Worm (Caenorhabditis elegans): ENCODE data around the gene acl-4.

acl-4 gene

DNA sequence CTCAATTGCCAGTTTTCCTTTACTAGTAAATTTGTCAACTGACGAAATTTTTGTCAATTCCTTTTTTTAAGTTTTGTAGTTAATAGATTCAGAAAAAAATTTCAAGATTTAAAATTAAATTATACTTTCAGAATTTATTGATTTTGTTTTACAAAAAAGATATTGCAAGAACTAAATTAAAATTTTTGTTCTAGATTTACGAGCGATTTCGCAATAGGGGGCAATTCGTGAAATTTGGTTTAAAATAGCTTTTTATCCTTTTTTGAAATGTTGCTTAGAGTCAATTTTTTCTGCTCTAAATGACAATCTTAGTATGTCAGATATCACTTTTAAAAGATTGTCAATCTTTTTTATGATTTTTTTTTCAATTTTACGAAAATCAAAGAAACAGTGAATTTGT lies 15.2 kb upstream of the acl-4 start:
- TF ChIP-seq unc-62 (GFP tag; optimal IDR thresholded peaks at IDR 0.05), result no peak

DNA sequence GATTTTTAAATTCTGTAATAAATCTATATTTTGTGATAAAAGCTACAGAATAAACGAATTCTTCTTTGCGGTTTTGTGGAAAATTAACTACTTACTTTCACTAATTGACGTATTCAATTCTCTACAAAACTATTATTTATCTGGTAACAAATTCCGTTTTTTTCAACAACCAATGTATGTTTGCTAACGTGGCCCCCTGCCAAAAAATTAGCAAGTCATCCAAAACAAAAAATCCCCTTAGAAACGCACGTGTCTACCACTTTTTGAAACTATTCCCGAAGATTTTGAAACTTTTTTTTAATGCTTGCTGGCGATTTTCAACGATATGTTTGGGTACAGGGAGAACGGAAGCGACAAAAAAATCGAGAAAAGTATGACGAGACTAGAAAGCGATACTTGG lies 14.7 kb upstream of the acl-4 start, which contains the start of gene F49H12.2:
F49H12.2 (plus strand) TSS at position 301 of the 400 bp plus-strand sequence.
- no peak for TF ChIP-seq unc-62 (GFP tag; optimal IDR thresholded peaks at IDR 0.05)

DNA sequence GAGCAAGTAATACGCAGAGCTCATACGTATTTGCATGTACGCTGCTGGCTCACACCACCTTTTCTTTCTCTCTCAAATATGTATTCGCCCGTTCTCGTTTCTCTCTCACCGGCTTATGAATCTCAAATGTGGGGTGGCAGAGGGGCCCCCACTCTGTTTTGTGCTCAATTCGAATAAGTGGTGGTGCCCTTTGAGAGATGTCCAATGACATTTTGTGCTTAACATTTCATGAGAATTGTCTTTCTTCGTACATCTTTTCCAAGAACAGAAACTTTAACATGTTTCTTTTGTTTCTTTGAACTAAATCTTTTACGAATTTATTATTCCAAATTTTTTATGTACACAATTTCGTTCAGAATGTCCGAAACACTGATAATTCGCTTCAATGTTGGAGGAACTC lies 13.8 kb upstream of the acl-4 start, which contains the start of gene F49H12.3:
F49H12.3 (plus strand) TSS at position 357 of the 400 bp plus-strand sequence.
- no peak for TF ChIP-seq unc-62 (GFP tag; optimal IDR thresholded peaks at IDR 0.05)

DNA sequence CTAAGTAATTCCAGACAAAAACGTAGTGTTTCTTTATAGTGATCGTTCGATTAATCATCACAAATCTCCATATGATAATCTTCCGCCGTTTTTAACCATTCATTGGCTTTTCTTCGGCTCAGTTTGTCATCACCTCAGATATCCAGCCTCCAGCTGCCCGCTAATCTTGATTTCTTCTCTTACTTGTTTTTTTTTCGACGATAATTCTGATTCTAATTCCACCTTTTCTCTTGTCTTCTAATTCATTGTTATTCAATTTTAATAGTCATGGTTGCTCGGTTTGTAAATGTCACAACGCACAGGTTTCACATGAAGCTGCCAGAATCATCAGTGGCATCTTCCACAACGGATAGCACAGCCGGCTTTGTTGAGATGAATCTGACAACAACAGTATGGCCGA lies 9.3 kb upstream of the acl-4 start, which contains the start of gene F49H12.4:
F49H12.4 (plus strand) TSS at position 301 of the 400 bp plus-strand sequence.
- no peak for TF ChIP-seq unc-62 (GFP tag; optimal IDR thresholded peaks at IDR 0.05)

DNA sequence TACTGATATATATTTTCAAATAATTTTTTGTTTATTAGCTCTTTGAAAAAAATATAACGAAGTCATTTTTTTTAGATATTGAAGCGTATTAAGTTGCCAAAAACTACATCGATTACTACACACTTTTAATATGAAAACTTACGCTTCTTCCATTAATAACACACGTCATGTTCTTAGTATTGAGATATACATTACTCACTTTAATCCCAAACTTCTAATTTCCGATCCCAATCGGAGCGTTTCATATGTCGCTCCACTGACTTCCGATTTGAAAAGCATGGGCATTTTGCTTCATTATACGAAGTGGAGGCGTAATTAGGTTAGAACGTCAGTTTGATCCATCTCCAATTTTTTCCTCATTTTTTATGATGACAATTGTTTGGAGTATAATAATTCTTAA lies 8.6 kb upstream of the acl-4 start:
- no peak for TF ChIP-seq unc-62 (GFP tag; optimal IDR thresholded peaks at IDR 0.05)

DNA sequence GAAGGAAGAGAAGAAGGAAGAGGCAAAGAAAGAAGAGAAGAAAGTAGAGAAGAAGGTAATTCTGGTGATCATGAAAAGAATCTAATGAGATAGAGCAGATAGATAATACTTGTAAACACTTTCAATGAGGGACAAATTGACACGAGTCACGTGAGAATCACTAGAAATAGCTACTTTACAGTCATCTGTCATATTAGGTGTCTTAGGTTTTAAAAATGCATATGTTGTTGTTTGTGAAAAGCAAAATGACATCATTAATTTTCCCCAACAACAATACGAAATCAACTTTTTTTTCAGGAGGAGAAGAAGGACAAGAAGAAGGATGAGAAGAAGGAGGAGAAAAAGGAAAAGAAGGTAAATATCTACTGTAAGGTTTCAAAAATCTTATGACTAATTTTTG lies 4.9 kb upstream of the acl-4 start:
- TF ChIP-seq unc-62 (GFP tag; optimal IDR thresholded peaks at IDR 0.05), result no peak

DNA sequence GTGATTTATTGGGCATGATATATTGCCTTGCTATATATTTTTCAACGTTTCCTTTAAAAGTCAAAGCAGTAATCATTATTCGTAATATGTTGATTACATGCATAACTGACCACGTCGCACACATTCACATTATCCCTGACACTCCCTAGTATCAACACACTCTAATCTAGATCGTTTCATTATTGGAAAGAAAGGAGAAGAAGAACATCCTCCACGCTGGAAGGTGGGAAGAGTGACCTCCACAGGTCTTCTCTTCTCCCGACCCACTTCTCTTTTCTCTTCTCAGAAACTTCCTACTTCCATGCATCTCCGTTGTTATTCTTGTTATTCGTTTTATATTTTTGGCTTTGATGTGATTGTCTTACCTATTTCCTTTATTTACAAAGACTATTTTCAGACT lies 3.8 kb upstream of the acl-4 start, which contains the start of gene txdc-12.2:
txdc-12.2 (plus strand) TSS at position 396 of the 400 bp plus-strand sequence.
- TF ChIP-seq unc-62 (GFP tag; optimal IDR thresholded peaks at IDR 0.05), result no peak

DNA sequence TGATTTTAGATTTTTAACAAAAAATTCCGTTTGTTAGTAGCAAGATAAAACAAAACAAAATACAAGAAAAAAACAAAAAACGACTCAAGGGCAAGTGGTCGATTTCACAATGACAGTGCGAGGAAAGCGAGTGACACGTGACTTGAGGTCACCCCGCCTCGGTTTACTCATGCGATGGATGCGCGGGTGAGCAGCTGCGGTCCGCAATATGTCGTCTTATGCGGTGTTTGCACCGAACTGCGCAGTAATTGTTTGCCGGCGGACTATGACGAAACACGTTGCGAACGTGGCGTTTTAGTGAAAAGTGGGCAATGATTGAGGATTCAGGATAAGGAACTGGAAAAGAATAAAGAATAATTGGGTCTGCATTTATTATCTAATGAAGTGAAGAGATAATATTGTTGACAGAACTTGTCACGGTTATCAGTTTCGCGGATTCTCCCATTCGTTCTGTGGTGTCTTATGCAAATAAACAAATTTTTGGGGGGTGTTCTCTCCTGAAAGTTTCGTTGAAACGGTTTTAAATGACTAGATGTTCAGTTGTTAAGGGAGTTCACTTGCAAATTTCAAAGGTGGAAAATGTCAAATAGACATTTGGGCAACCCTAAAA lies 1.3 kb upstream of the acl-4 start:
- no peak for TF ChIP-seq unc-62 (GFP tag; optimal IDR thresholded peaks at IDR 0.05)

DNA sequence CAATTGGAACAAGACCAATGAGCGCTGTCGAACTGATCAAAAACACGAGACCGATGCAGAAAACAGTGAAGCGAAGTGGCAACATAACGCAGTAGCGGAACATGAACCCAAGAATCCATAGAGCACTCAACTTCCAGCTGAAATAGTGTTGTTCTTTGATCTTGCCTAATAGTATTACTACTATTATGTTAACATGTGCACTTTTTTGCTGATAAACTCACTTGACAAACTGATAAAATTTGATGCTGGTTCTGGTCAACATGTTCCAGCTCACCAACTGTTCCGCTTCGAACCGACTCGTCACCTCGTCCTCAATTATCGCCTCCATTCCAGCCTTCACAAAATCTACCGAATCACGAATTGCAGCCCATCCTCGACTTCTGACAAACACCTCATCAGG lies 1.9 kb downstream of the acl-4 start:
- no peak for TF ChIP-seq unc-62 (GFP tag; optimal IDR thresholded peaks at IDR 0.05)

DNA sequence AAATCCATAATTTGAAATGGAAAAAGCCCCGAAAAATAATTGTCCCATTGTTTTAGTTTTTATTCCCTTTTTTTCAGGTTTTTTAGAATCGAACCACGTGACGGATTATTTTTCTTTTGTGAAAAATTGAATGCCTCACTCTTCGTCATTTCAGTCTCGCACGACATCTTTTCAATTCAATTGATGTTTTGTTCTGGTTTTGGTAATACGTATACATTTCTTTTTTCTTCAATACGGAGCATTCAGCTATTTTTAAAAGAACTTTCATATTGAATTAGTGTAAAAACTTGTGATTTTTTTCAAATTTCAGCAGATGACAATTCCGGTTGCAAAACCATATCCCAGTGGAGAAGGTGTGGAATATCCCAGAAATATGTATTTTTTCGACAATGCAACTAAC lies 5.5 kb downstream of the acl-4 start, which contains the start of gene F49H12.7:
F49H12.7 (plus strand) TSS at position 301 of the 400 bp plus-strand sequence.
- TF ChIP-seq unc-62 (GFP tag; optimal IDR thresholded peaks at IDR 0.05), result no peak

DNA sequence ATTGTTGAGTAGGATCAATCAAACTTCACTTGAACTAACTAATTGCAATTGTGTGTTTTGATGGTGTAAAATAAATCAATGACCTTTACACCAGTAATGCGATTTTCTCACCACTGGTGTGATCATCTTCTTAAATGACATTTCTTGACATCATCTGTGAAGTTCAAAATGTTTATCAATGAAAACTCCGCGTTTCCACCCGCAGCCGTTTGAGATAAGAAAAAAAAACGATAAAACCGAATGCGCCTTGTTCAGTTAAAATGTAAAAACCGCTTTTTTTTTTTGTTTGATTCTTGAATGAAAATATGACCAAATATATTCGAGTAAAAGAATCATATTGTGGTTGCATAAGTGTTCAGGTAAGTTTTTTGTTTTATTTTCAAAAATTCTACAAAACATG lies 18.6 kb downstream of the acl-4 start, which contains the start of gene Y102A11A.1:
Y102A11A.1 (plus strand) TSS at position 223 of the 400 bp plus-strand sequence.
- no peak for TF ChIP-seq unc-62 (GFP tag; optimal IDR thresholded peaks at IDR 0.05)

DNA sequence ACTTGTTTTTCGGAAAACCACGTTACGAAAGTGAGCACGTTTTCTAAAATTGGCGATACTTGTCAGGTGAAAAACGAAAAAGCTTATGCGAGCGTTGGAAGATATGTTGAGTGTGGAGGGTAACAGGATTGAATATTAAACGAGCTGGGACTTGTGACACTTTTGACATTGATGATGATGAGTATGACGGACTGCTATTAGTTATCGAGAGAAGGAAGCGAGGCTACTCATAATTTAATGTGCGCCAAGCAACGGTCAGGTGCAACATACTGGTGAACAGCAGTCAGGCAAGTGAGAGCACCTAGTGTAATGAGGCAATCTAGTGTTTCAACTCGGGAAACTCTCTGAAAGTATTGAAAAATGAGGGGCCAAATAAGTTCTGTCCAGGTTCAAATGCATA lies 20.0 kb downstream of the acl-4 start:
- no peak for TF ChIP-seq unc-62 (GFP tag; optimal IDR thresholded peaks at IDR 0.05)

DNA sequence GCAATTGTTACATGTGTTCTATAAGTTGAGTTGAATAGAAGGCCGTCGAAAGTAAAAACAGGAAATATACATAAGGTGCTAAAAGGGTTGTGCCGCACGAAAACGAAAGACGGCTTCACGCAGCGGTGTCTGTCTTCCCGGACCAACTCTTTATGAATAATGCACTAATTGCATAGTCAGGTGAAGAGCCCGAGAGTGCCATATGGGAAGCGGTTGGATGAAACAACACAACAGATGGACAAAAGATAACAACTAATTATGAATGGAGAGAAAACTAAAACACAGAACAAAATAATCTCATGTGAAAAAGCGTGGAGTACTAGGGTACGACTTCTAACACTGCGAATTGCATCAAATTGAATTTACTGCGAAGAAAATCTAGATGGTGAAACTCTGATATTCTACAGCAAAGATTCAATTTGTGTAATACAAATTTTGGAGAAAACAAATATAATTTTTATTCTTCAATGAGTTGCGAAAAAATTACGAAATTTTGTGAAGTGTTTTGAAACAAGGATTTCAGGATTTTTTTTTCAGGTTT lies 21.3 kb downstream of the acl-4 start:
- TF ChIP-seq unc-62 (GFP tag; optimal IDR thresholded peaks at IDR 0.05), result no peak

DNA sequence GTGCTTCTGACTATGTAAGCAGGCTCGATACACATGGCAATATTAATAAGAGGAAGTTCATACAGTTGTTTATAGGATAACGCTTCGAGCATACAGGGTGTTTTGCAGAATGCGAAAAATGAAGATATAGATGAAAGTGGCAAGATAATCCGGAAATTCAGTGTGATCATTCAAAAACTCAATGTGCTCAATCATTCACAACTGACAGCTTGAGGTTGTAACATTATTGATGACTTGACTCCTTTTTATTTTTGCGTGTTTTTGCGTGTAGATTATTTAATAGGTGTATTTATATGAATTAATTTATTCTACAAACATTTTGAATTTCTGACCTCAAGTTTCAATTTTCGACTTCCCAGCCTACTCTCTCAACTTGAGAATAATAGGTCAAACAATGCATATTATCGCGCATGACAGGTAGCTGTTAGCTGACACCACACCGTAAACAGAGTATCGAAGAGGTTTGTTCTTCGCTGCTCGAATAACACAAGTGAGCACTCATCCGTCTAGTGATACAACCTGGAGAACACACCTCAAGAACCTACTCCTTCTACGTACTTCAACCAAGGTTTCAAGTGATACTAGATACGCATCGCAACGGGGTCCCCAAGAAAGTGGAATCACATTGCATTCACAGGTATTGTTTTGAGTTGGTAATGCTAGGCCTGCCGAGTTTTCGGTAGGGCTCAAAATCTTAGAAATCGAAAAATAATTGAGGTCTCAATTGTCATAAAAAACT lies 22.9 kb downstream of the acl-4 start:
- no peak for TF ChIP-seq unc-62 (GFP tag; optimal IDR thresholded peaks at IDR 0.05)

DNA sequence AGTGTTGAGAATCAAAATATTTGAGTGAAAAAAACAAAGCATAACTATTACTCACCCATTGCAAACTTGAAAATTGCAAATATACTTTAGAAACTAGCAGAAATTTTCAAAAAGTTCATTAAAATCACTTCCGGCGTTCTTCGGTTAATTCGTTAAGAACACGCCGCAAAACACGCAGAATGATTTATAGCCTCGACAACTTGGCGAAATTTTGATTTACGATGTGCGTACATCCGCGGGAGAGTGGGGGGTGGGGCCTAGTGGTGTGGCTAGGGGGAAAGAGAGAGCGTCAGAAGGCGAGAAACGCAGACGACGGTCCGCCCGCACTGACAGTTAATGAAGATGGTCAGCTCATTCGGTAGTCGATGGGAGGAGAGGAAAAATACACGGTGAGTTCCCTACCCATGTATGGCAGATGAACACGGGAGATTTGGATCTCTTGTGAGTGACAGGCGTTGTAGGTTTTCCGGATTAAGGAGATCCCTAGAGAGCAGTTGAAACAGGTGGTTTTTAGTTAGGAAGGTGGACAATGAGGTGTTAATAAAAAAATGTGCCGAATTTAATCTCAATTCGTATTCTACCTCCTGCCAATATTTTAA lies 24.0 kb downstream of the acl-4 start, which contains the start of gene igcm-4:
igcm-4 (minus strand) TSS at position 237 of the 599 bp plus-strand sequence.
- no peak for TF ChIP-seq unc-62 (GFP tag; optimal IDR thresholded peaks at IDR 0.05)

DNA sequence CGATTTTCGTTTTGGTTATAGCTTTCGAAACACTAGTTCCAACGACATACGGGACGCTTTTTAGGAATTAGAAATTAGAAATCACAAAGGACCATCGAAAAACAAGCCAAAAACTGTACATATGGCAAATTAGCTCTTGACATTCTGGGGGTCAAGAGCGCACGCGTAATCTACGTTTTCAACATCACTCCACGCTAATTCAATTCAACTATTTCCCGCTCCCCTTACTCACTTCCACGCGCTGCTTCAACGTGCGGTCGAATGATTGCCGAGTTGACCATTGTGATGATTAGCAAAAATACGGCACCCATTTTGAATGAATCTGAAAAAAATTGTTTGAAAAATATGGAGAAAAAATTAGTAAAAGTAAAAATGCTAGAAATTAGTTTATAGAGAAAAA lies 24.6 kb downstream of the acl-4 start:
- no peak for TF ChIP-seq unc-62 (GFP tag; optimal IDR thresholded peaks at IDR 0.05)

Data from whole organism, dauer.